Fruit fly (Drosophila melanogaster) whole organism, embryonic: Measurements from ENCODE around the gene MP1.

Experiments
- Antp ChIP-seq: fragments of 200-800 bp; sonication (Bioruptor generic); optimal IDR thresholded peaks from 3 replicates; lab custom pipeline; 2016; ENCODE audit warnings: missing biosample characterization, missing genetic modification characterization
- CG10209 ChIP-seq: fragments of 200-800 bp; sonication (Bioruptor generic); optimal IDR thresholded peaks from 3 replicates; lab custom pipeline; 2017; ENCODE audit warnings: missing biosample characterization, mild to moderate bottlenecking, missing genetic modification characterization, missing genetic modification reagents
- CG10462 ChIP-seq: fragments of 200-800 bp; sonication (Bioruptor generic); optimal IDR thresholded peaks from 2 replicates; lab custom pipeline; 2016; ENCODE audit warnings: missing biosample characterization, missing genetic modification characterization
- CG11695 ChIP-seq: fragments of 200-800 bp; sonication (Bioruptor generic); IDR thresholded peaks from 3 replicates; pipeline ENCODE4 v1.3.6; 2022; ENCODE audit warnings: missing biosample characterization, missing genetic modification characterization
- CG12071 ChIP-seq: fragments of 200-800 bp; sonication (Bioruptor generic); optimal IDR thresholded peaks from 3 replicates; lab custom pipeline; 2018; ENCODE audit warnings: missing biosample characterization, mild to moderate bottlenecking, missing genetic modification characterization
- CG13894 ChIP-seq: fragments of 200-800 bp; sonication (Bioruptor generic); optimal IDR thresholded peaks from 3 replicates; lab custom pipeline; 2018; ENCODE audit warnings: missing biosample characterization, mild to moderate bottlenecking, missing genetic modification characterization, moderate library complexity
- CG15514 ChIP-seq: fragments of 200-800 bp; sonication (Bioruptor generic); optimal IDR thresholded peaks from 3 replicates; lab custom pipeline; 2017; ENCODE audit warnings: missing biosample characterization, missing genetic modification characterization, mild to moderate bottlenecking, moderate library complexity, missing genetic modification reagents
- CG1603 ChIP-seq: fragments of 200-800 bp; sonication (Bioruptor generic); optimal IDR thresholded peaks from 2 replicates; lab custom pipeline; 2019; ENCODE audit warnings: missing biosample characterization, mild to moderate bottlenecking, missing genetic modification characterization, moderate library complexity
- CG1647 ChIP-seq: fragments of 200-800 bp; sonication (Bioruptor generic); optimal IDR thresholded peaks from 3 replicates; lab custom pipeline; 2016; ENCODE audit warnings: missing biosample characterization, missing genetic modification characterization
- CG16815 ChIP-seq: fragments of 200-800 bp; sonication (Bioruptor generic); optimal IDR thresholded peaks from 3 replicates; lab custom pipeline; 2017; ENCODE audit warnings: missing biosample characterization, mild to moderate bottlenecking, missing genetic modification characterization
- CG17186 ChIP-seq: fragments of 200-800 bp; sonication (Bioruptor generic); optimal IDR thresholded peaks from 3 replicates; lab custom pipeline; 2017; ENCODE audit warnings: missing biosample characterization, missing genetic modification reagents, missing genetic modification characterization
- CG31388 ChIP-seq: fragments of 200-800 bp; sonication (Bioruptor generic); optimal IDR thresholded peaks from 2 replicates; lab custom pipeline; 2016; ENCODE audit warnings: missing biosample characterization, missing genetic modification characterization
- CG34224 ChIP-seq: fragments of 200-800 bp; sonication (Bioruptor generic); IDR thresholded peaks from 3 replicates; pipeline ENCODE4 v1.3.6; 2022; ENCODE audit warnings: missing biosample characterization, missing genetic modification characterization; ENCODE audit not compliant: partially characterized antibody
- CG34422 ChIP-seq: fragments of 200-800 bp; sonication (Bioruptor generic); IDR thresholded peaks from 3 replicates; pipeline ENCODE4 v1.3.6; 2022; ENCODE audit warnings: missing biosample characterization, missing genetic modification characterization
- CG6175 ChIP-seq: fragments of 200-800 bp; sonication (Bioruptor generic); IDR thresholded peaks from 3 replicates; pipeline ENCODE4 v1.3.6; 2022; ENCODE audit warnings: missing biosample characterization, missing genetic modification characterization
- CG6854 ChIP-seq: fragments of 200-800 bp; sonication (Bioruptor generic); optimal IDR thresholded peaks from 3 replicates; lab custom pipeline; 2017; ENCODE audit warnings: missing biosample characterization, mild to moderate bottlenecking, missing genetic modification characterization
- CG7357 ChIP-seq: fragments of 200-800 bp; sonication (Bioruptor generic); IDR thresholded peaks from 3 replicates; pipeline ENCODE4 v1.3.6; 2022; ENCODE audit warnings: missing biosample characterization, missing genetic modification characterization
- CG9817 ChIP-seq: fragments of 200-800 bp; sonication (Bioruptor generic); optimal IDR thresholded peaks from 2 replicates; lab custom pipeline; 2018; ENCODE audit warnings: missing biosample characterization, mild to moderate bottlenecking, missing genetic modification characterization, moderate library complexity
- CG9932 ChIP-seq: fragments of 200-800 bp; sonication (Bioruptor generic); IDR thresholded peaks from 2 replicates; pipeline ENCODE4 v1.3.6; 2022; ENCODE audit warnings: missing biosample characterization, missing genetic modification characterization
- Dbx ChIP-seq: fragments of 200-800 bp; sonication (Bioruptor generic); IDR thresholded peaks from 3 replicates; pipeline ENCODE4 v1.3.6; 2022; ENCODE audit warnings: missing biosample characterization, missing genetic modification characterization
- Dek ChIP-seq: fragments of 200-800 bp; sonication (Bioruptor generic); optimal IDR thresholded peaks from 3 replicates; lab custom pipeline; 2019; ENCODE audit warnings: missing biosample characterization, mild to moderate bottlenecking, missing genetic modification characterization, moderate library complexity
- Drgx ChIP-seq: fragments of 200-800 bp; sonication (Bioruptor generic); IDR thresholded peaks from 2 replicates; pipeline ENCODE4 v1.3.6; 2022; ENCODE audit warnings: missing biosample characterization, missing genetic modification characterization
- Eip74EF ChIP-seq, 2 experiments: fragments of 200-800 bp in 1 of 2; fragments of >200 bp in 1 of 2; sonication (Bioruptor generic) in 1 of 2; optimal IDR thresholded peaks; 2 replicates each; lab custom pipeline; 2017 to 2019; ENCODE audit warnings: missing biosample characterization in 2 of 2, missing genetic modification characterization in 2 of 2, mild to moderate bottlenecking in 1 of 2, moderate library complexity in 1 of 2
- HLH54F ChIP-seq: fragments of 200-800 bp; sonication (Bioruptor generic); optimal IDR thresholded peaks from 3 replicates; lab custom pipeline; 2016; ENCODE audit warnings: missing biosample characterization, missing genetic modification characterization
- MESR4 ChIP-seq: fragments of 200-800 bp; sonication (Bioruptor generic); optimal IDR thresholded peaks from 2 replicates; lab custom pipeline; 2018; ENCODE audit warnings: missing biosample characterization, mild to moderate bottlenecking, missing genetic modification characterization, moderate library complexity
- MTF-1 ChIP-seq: fragments of 200-800 bp; sonication (Bioruptor generic); optimal IDR thresholded peaks from 2 replicates; lab custom pipeline; 2018; ENCODE audit warnings: missing biosample characterization, mild to moderate bottlenecking, missing genetic modification characterization, borderline replicate concordance
- Mes4 ChIP-seq: fragments of 200-800 bp; sonication (Bioruptor generic); optimal IDR thresholded peaks from 2 replicates; lab custom pipeline; 2016; ENCODE audit warnings: missing biosample characterization, missing genetic modification characterization
- Nf-YA ChIP-seq: fragments of 200-800 bp; sonication (Bioruptor generic); IDR thresholded peaks from 2 replicates; pipeline ENCODE4 v1.3.6; 2022; ENCODE audit warnings: missing biosample characterization, missing genetic modification characterization
- Pdp1 ChIP-seq, 2 experiments: fragments of 200-800 bp; sonication (Bioruptor generic); optimal IDR thresholded peaks; 3 replicates each; lab custom pipeline; 2016; ENCODE audit warnings: missing biosample characterization in 2 of 2, missing genetic modification characterization in 2 of 2, mild to moderate bottlenecking in 1 of 2, moderate library complexity in 1 of 2
- Side ChIP-seq: fragments of 200-800 bp; sonication (Bioruptor generic); optimal IDR thresholded peaks from 2 replicates; lab custom pipeline; 2016; ENCODE audit warnings: missing biosample characterization, missing genetic modification characterization
- Sox102F ChIP-seq: fragments of 200-800 bp; sonication (Bioruptor generic); optimal IDR thresholded peaks from 2 replicates; lab custom pipeline; 2018; ENCODE audit warnings: missing biosample characterization, mild to moderate bottlenecking, missing genetic modification characterization, moderate library complexity
- Taf1 ChIP-seq: fragments of 200-800 bp; sonication (Bioruptor generic); IDR thresholded peaks from 2 replicates; pipeline ENCODE4 v1.3.6; 2022; ENCODE audit warnings: missing biosample characterization, missing genetic modification characterization
- al ChIP-seq: fragments of 200-800 bp; sonication (Bioruptor generic); IDR thresholded peaks from 2 replicates; pipeline ENCODE4 v1.3.6; 2022; ENCODE audit warnings: missing biosample characterization, missing genetic modification characterization
- caup ChIP-seq: fragments of 200-800 bp; sonication (Bioruptor generic); optimal IDR thresholded peaks from 3 replicates; lab custom pipeline; 2017; ENCODE audit warnings: missing biosample characterization, mild to moderate bottlenecking, missing genetic modification characterization, moderate library complexity; ENCODE audit not compliant: severe bottlenecking
- crp ChIP-seq, 2 experiments: fragments of 200-800 bp; sonication (Bioruptor generic); optimal IDR thresholded peaks; 2 replicates in 1 of 2; 3 replicates in 1 of 2; lab custom pipeline; 2017; ENCODE audit warnings: missing biosample characterization in 2 of 2, missing genetic modification characterization in 2 of 2, mild to moderate bottlenecking in 1 of 2, moderate library complexity in 1 of 2
- dpn ChIP-seq, 2 experiments: fragments of 200-800 bp; sonication (Bioruptor generic); optimal IDR thresholded peaks; 3 replicates each; lab custom pipeline; 2016; ENCODE audit warnings: missing biosample characterization in 2 of 2, missing genetic modification characterization in 2 of 2
- gce ChIP-seq: fragments of 200-800 bp; sonication (Bioruptor generic); IDR thresholded peaks from 3 replicates; pipeline ENCODE4 v1.3.6; 2022; ENCODE audit warnings: missing biosample characterization, missing genetic modification characterization
- gsb-n ChIP-seq: fragments of 200-800 bp; sonication (Bioruptor generic); optimal IDR thresholded peaks from 3 replicates; lab custom pipeline; 2018; ENCODE audit warnings: missing biosample characterization, mild to moderate bottlenecking, missing genetic modification characterization
- her ChIP-seq: fragments of 200-800 bp; sonication (Bioruptor generic); optimal IDR thresholded peaks from 2 replicates; lab custom pipeline; 2016; ENCODE audit warnings: missing biosample characterization, missing genetic modification characterization
- ind ChIP-seq: fragments of 200-800 bp; sonication (Bioruptor generic); optimal IDR thresholded peaks from 3 replicates; lab custom pipeline; 2016; ENCODE audit warnings: missing biosample characterization, missing genetic modification characterization
- kah ChIP-seq: fragments of 200-800 bp; sonication (Bioruptor generic); optimal IDR thresholded peaks from 2 replicates; lab custom pipeline; 2018; ENCODE audit warnings: missing biosample characterization, mild to moderate bottlenecking, missing genetic modification characterization
- lola ChIP-seq, 3 experiments: fragments of >200 bp in 2 of 3; fragments of 200-800 bp in 1 of 3; sonication (Bioruptor generic) in 1 of 3; optimal IDR thresholded peaks; 2 replicates each; lab custom pipeline; 2017 to 2019; ENCODE audit warnings: missing biosample characterization in 3 of 3, missing genetic modification characterization in 3 of 3, mild to moderate bottlenecking in 1 of 3, moderate library complexity in 1 of 3
- sim ChIP-seq: fragments of 200-800 bp; sonication (Bioruptor generic); IDR thresholded peaks from 2 replicates; pipeline ENCODE4 v1.3.6; 2022; ENCODE audit warnings: missing biosample characterization, missing genetic modification characterization
- sna ChIP-seq: fragments of 200-800 bp; sonication (Bioruptor generic); IDR thresholded peaks from 2 replicates; pipeline ENCODE4 v1.3.6; 2022; ENCODE audit warnings: missing biosample characterization, missing genetic modification characterization; ENCODE audit not compliant: partially characterized antibody
- tin ChIP-seq: fragments of 200-800 bp; sonication (Bioruptor generic); optimal IDR thresholded peaks from 3 replicates; lab custom pipeline; 2016; ENCODE audit warnings: missing biosample characterization, missing genetic modification characterization
- toy ChIP-seq: fragments of 200-800 bp; sonication (Bioruptor generic); IDR thresholded peaks from 2 replicates; pipeline ENCODE4 v1.3.6; 2022; ENCODE audit warnings: missing biosample characterization, missing genetic modification characterization
- vfl ChIP-seq: fragments of 200-800 bp; sonication (Bioruptor generic); optimal IDR thresholded peaks from 2 replicates; lab custom pipeline; 2016; ENCODE audit warnings: missing biosample characterization, missing genetic modification characterization
- zen2 ChIP-seq: fragments of 200-800 bp; sonication (Bioruptor generic); IDR thresholded peaks from 3 replicates; pipeline ENCODE4 v1.3.6; 2022; ENCODE audit warnings: missing biosample characterization, missing genetic modification characterization; ENCODE audit not compliant: partially characterized antibody

Gene MP1

DNA sequence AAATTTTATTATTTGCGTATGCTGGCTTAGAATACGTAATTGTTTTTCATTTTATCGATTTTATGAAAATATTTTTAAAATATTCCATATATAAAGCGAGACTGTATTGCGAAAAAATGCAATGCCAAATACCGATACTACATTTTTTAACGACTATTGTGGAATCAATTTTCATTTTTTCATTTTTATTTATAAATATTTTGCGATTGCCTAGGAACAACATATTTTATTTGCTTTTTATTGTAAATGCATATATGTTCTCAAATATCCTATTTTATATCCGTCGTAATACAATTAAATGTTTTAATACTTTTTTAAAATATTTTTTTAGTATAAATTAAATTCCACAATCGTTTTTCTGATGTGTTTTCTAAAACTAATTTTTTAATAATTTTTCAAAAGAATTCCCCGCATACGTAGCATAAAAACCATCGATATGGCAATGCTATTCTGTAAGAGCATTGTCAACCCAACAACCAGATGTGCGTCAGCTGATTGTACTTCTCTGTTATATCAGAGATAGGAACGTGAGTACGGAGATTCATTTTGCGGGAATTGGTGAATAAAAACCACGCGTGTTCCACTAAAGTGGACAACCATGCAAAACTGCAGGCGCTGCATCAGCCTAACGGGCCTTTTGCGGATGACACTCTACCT is 3.5 kb downstream of the MP1 start, which contains the start of gene Suv3 (continued):
- TF ChIP-seq al, result peak; percentile 29; the same call in 1 of the 2 replicates
- TF ChIP-seq CG1603 (tag; lab: Kevin White, UChicago), result no peak
- TF ChIP-seq sim (GFP tag; lab: Robert Waterston, UW), result no peak
- TF ChIP-seq CG34224, result peak; percentile 38; the same call in 2 of the 3 replicates
- TF ChIP-seq CG11695, result no peak; the same call in 2 of the 3 replicates
- TF ChIP-seq tin (GFP tag; lab: Kevin White, UChicago), result peak; percentile 9
- no peak for TF ChIP-seq gsb-n (tag; lab: Kevin White, UChicago)
- TF ChIP-seq CG1647 (GFP tag; lab: Kevin White, UChicago), result no peak
- no peak for TF ChIP-seq toy
- no peak for TF ChIP-seq Side
- TF ChIP-seq Taf1 (GFP tag; lab: Robert Waterston, UW), result no peak
- no peak for TF ChIP-seq CG31388
- no peak for TF ChIP-seq gce (GFP tag; lab: Robert Waterston, UW)
- no peak for TF ChIP-seq Nf-YA
- TF ChIP-seq Pdp1 (GFP tag; optimal IDR thresholded peaks at IDR 0.05; lab: Kevin White, UChicago), result peak in 1 of 2 experiments; percentile 98
- TF ChIP-seq zen2 (GFP tag; lab: Robert Waterston, UW), result no peak; the same call in 2 of the 3 replicates
- peak in 1 of 2 experiments; percentile 13 for TF ChIP-seq dpn (GFP tag; optimal IDR thresholded peaks at IDR 0.05; lab: Kevin White, UChicago)
- TF ChIP-seq HLH54F (GFP tag; lab: Kevin White, UChicago), result no peak
- TF ChIP-seq CG16815 (GFP tag; lab: Kevin White, UChicago), result peak; percentile 22
- TF ChIP-seq crp (GFP tag; optimal IDR thresholded peaks at IDR 0.05; lab: Kevin White, UChicago), result peak; percentile 20 to 89
- no peak for TF ChIP-seq CG6854
- peak; percentile 7 for TF ChIP-seq caup (GFP tag; lab: Kevin White, UChicago)
- no peak for TF ChIP-seq Dbx (GFP tag; lab: Robert Waterston, UW)
- TF ChIP-seq her (GFP tag; lab: Kevin White, UChicago), result no peak
- TF ChIP-seq vfl (GFP tag; lab: Kevin White, UChicago), result no peak
- peak; percentile 61 for TF ChIP-seq MESR4 (GFP tag; lab: Kevin White, UChicago)
- no peak for TF ChIP-seq CG17186 (GFP tag; lab: Kevin White, UChicago)
- no peak for TF ChIP-seq CG6175
- TF ChIP-seq sna (GFP tag; lab: Robert Waterston, UW), result no peak
- TF ChIP-seq CG7357 (GFP tag; lab: Robert Waterston, UW), result 0 out of 3 replicates have a peak, but pooled peaks have one; percentile 40
- no peak for TF ChIP-seq MTF-1 (GFP tag; lab: Kevin White, UChicago)
- TF ChIP-seq Eip74EF (GFP tag; optimal IDR thresholded peaks at IDR 0.05; lab: Kevin White, UChicago), result no peak
- TF ChIP-seq CG34422, result peak; percentile 52; the same call in 1 of the 3 replicates
- no peak for TF ChIP-seq Sox102F (GFP tag; lab: Kevin White, UChicago)
- TF ChIP-seq CG15514 (GFP tag; lab: Kevin White, UChicago), result peak; percentile 31
- peak; percentile 17 for TF ChIP-seq CG10209 (GFP tag; lab: Kevin White, UChicago)
- no peak for TF ChIP-seq Drgx (GFP tag; lab: Robert Waterston, UW)
- TF ChIP-seq lola (GFP tag; optimal IDR thresholded peaks at IDR 0.05; lab: Kevin White, UChicago), result peak in 1 of 3 experiments; percentile 55
- TF ChIP-seq Dek, result peak; percentile 2
- TF ChIP-seq CG9817, result peak; percentile 36
- peak; percentile 8 for TF ChIP-seq ind (GFP tag; lab: Kevin White, UChicago)
- TF ChIP-seq CG10462, result no peak
- no peak for TF ChIP-seq kah (GFP tag; lab: Kevin White, UChicago)
- no peak for TF ChIP-seq CG13894 (tag; lab: Kevin White, UChicago)
- TF ChIP-seq CG12071 (GFP tag; lab: Kevin White, UChicago), result no peak
- TF ChIP-seq Antp, result no peak
- TF ChIP-seq Mes4 (GFP tag; lab: Kevin White, UChicago), result no peak
- TF ChIP-seq CG9932, result peak; percentile 64
